Fruit fly (Drosophila melanogaster) whole organism, embryonic: Measurements from ENCODE around the gene chrb.

Experiments used
- B-H2 ChIP-seq: fragments of 200-800 bp; sonication (Bioruptor generic); optimal IDR thresholded peaks from 2 replicates; lab custom pipeline; 2018; ENCODE audit warnings: missing biosample characterization, mild to moderate bottlenecking, missing genetic modification characterization
- CG11247 ChIP-seq: fragments of 200-800 bp; sonication (Bioruptor generic); IDR thresholded peaks from 2 replicates; pipeline ENCODE4 v1.3.6; 2022; ENCODE audit warnings: missing biosample characterization, missing genetic modification characterization
- CG11398 ChIP-seq: fragments of 200-800 bp; sonication (Bioruptor generic); optimal IDR thresholded peaks from 2 replicates; lab custom pipeline; 2016; ENCODE audit warnings: missing biosample characterization, missing genetic modification characterization
- CG11560 ChIP-seq: fragments of 200-800 bp; sonication (Bioruptor generic); IDR thresholded peaks from 3 replicates; pipeline ENCODE4 v1.3.6; 2022; ENCODE audit warnings: missing biosample characterization, missing genetic modification characterization
- CG11695 ChIP-seq: fragments of 200-800 bp; sonication (Bioruptor generic); IDR thresholded peaks from 3 replicates; pipeline ENCODE4 v1.3.6; 2022; ENCODE audit warnings: missing biosample characterization, missing genetic modification characterization
- CG12104 ChIP-seq: fragments of 200-800 bp; sonication (Bioruptor generic); optimal IDR thresholded peaks from 3 replicates; lab custom pipeline; 2016; ENCODE audit warnings: missing biosample characterization, missing genetic modification characterization
- CG12219 ChIP-seq: fragments of 200-800 bp; sonication (Bioruptor generic); optimal IDR thresholded peaks from 3 replicates; lab custom pipeline; 2018; ENCODE audit warnings: missing biosample characterization, mild to moderate bottlenecking, missing genetic modification characterization
- CG13894 ChIP-seq: fragments of 200-800 bp; sonication (Bioruptor generic); optimal IDR thresholded peaks from 3 replicates; lab custom pipeline; 2018; ENCODE audit warnings: missing biosample characterization, mild to moderate bottlenecking, missing genetic modification characterization, moderate library complexity
- CG14050 ChIP-seq: fragments of 200-800 bp; sonication (Bioruptor generic); IDR thresholded peaks from 3 replicates; pipeline ENCODE4 v1.3.6; 2022; ENCODE audit warnings: missing biosample characterization, missing genetic modification characterization
- CG14965 ChIP-seq: fragments of 200-800 bp; sonication (Bioruptor generic); optimal IDR thresholded peaks from 2 replicates; lab custom pipeline; 2016; ENCODE audit warnings: missing biosample characterization, missing genetic modification characterization, borderline replicate concordance
- CG15073 ChIP-seq: fragments of 200-800 bp; sonication (Bioruptor generic); optimal IDR thresholded peaks from 2 replicates; lab custom pipeline; 2016; ENCODE audit warnings: missing biosample characterization, missing genetic modification characterization
- CG17829 ChIP-seq: fragments of 200-800 bp; optimal IDR thresholded peaks from 2 replicates; lab custom pipeline; 2019; ENCODE audit warnings: missing biosample characterization, mild to moderate bottlenecking, missing genetic modification characterization, moderate library complexity
- CG17912 ChIP-seq: fragments of 200-800 bp; sonication (Bioruptor generic); optimal IDR thresholded peaks from 2 replicates; lab custom pipeline; 2018; ENCODE audit warnings: missing biosample characterization, mild to moderate bottlenecking, missing genetic modification characterization
- CG18262 ChIP-seq: fragments of 200-800 bp; optimal IDR thresholded peaks from 3 replicates; lab custom pipeline; 2019; ENCODE audit warnings: missing biosample characterization, mild to moderate bottlenecking, missing genetic modification characterization, moderate library complexity
- CG2678 ChIP-seq: fragments of 200-800 bp; sonication (Bioruptor generic); optimal IDR thresholded peaks from 3 replicates; lab custom pipeline; 2019; ENCODE audit warnings: missing biosample characterization, mild to moderate bottlenecking, missing genetic modification characterization, moderate library complexity
- CG2712 ChIP-seq: fragments of 200-800 bp; optimal IDR thresholded peaks from 3 replicates; lab custom pipeline; 2019; ENCODE audit warnings: missing biosample characterization, mild to moderate bottlenecking, missing genetic modification characterization, moderate library complexity
- CG2875 ChIP-seq: fragments of 200-800 bp; sonication (Bioruptor generic); optimal IDR thresholded peaks from 2 replicates; lab custom pipeline; 2017; ENCODE audit warnings: missing biosample characterization, mild to moderate bottlenecking, missing genetic modification characterization, missing genetic modification reagents
- CG3838 ChIP-seq: fragments of 200-800 bp; sonication (Bioruptor generic); optimal IDR thresholded peaks from 3 replicates; lab custom pipeline; 2016; ENCODE audit warnings: missing biosample characterization, missing genetic modification characterization
- CG4282 ChIP-seq: fragments of 200-800 bp; sonication (Bioruptor generic); optimal IDR thresholded peaks from 2 replicates; lab custom pipeline; 2016; ENCODE audit warnings: missing biosample characterization, missing genetic modification characterization
- CG4328 ChIP-seq: fragments of 200-800 bp; sonication (Bioruptor generic); optimal IDR thresholded peaks from 3 replicates; lab custom pipeline; 2017; ENCODE audit warnings: missing biosample characterization, missing genetic modification reagents, missing genetic modification characterization
- CG5180 ChIP-seq: fragments of 200-800 bp; sonication (Bioruptor generic); optimal IDR thresholded peaks from 3 replicates; lab custom pipeline; 2017; ENCODE audit warnings: missing biosample characterization, missing genetic modification characterization, mild to moderate bottlenecking, moderate library complexity, missing genetic modification reagents
- CG7271 ChIP-seq: fragments of 200-800 bp; sonication (Bioruptor generic); optimal IDR thresholded peaks from 2 replicates; lab custom pipeline; 2018; ENCODE audit warnings: missing biosample characterization, mild to moderate bottlenecking, missing genetic modification characterization, moderate library complexity
- Deaf1 ChIP-seq: fragments of 200-800 bp; optimal IDR thresholded peaks from 3 replicates; lab custom pipeline; 2019; ENCODE audit warnings: missing biosample characterization, mild to moderate bottlenecking, missing genetic modification characterization, moderate library complexity
- E2f2 ChIP-seq: fragments of 200-800 bp; sonication (Bioruptor generic); IDR thresholded peaks from 2 replicates; pipeline ENCODE4 v1.3.6; 2022; ENCODE audit warnings: missing biosample characterization, missing genetic modification characterization
- Fer1 ChIP-seq: fragments of 200-800 bp; sonication (Bioruptor generic); optimal IDR thresholded peaks from 2 replicates; lab custom pipeline; 2017; ENCODE audit warnings: missing biosample characterization, mild to moderate bottlenecking, missing genetic modification characterization
- GATAe ChIP-seq: fragments of 200-800 bp; sonication (Bioruptor generic); conservative IDR thresholded peaks from 2 replicates; pipeline ENCODE4 v1.3.6; 2022; ENCODE audit warnings: missing biosample characterization, missing genetic modification characterization
- HLHmδ ChIP-seq: fragments of 200-800 bp; sonication (Bioruptor generic); optimal IDR thresholded peaks from 2 replicates; lab custom pipeline; 2018; ENCODE audit warnings: missing biosample characterization, mild to moderate bottlenecking, missing genetic modification characterization, moderate library complexity
- Hr39 ChIP-seq: fragments of >200 bp; optimal IDR thresholded peaks from 2 replicates; lab custom pipeline; 2017
- Lhr ChIP-seq: fragments of 200-800 bp; sonication (Bioruptor generic); optimal IDR thresholded peaks from 3 replicates; lab custom pipeline; 2017; ENCODE audit warnings: mild to moderate bottlenecking, missing biosample characterization, missing genetic modification reagents, missing genetic modification characterization
- MTF-1 ChIP-seq: fragments of 200-800 bp; sonication (Bioruptor generic); optimal IDR thresholded peaks from 2 replicates; lab custom pipeline; 2018; ENCODE audit warnings: missing biosample characterization, mild to moderate bottlenecking, missing genetic modification characterization, borderline replicate concordance
- NfI ChIP-seq: fragments of 200-800 bp; sonication (Bioruptor generic); optimal IDR thresholded peaks from 3 replicates; lab custom pipeline; 2018; ENCODE audit warnings: missing biosample characterization, mild to moderate bottlenecking, missing genetic modification characterization, moderate library complexity
- Rfx ChIP-seq: fragments of 200-800 bp; sonication (Bioruptor generic); IDR thresholded peaks from 2 replicates; pipeline ENCODE4 v1.3.6; 2022; ENCODE audit warnings: missing biosample characterization, missing genetic modification characterization
- Sox102F ChIP-seq: fragments of 200-800 bp; sonication (Bioruptor generic); optimal IDR thresholded peaks from 2 replicates; lab custom pipeline; 2018; ENCODE audit warnings: missing biosample characterization, mild to moderate bottlenecking, missing genetic modification characterization, moderate library complexity
- Vsx1 ChIP-seq: fragments of 200-800 bp; sonication (Bioruptor generic); optimal IDR thresholded peaks from 2 replicates; lab custom pipeline; 2017; ENCODE audit warnings: missing biosample characterization, mild to moderate bottlenecking, missing genetic modification characterization, missing genetic modification reagents
- bsh ChIP-seq, 2 experiments: fragments of 200-800 bp; sonication (Bioruptor generic); optimal IDR thresholded peaks; 2 replicates each; lab custom pipeline; 2017 to 2018; ENCODE audit warnings: mild to moderate bottlenecking in 2 of 2, missing biosample characterization in 2 of 2, missing genetic modification characterization in 2 of 2, moderate library complexity in 1 of 2
- chm ChIP-seq: fragments of 200-800 bp; sonication (Bioruptor generic); IDR thresholded peaks from 2 replicates; pipeline ENCODE4 v1.3.6; 2022; ENCODE audit warnings: missing biosample characterization, missing genetic modification characterization
- corto ChIP-seq: fragments of 200-800 bp; sonication (Bioruptor generic); optimal IDR thresholded peaks from 2 replicates; lab custom pipeline; 2016; ENCODE audit warnings: missing biosample characterization, mild to moderate bottlenecking, missing genetic modification characterization, moderate library complexity
- dan ChIP-seq: fragments of 200-800 bp; sonication (Bioruptor generic); IDR thresholded peaks from 2 replicates; pipeline ENCODE4 v1.3.6; 2022; ENCODE audit warnings: missing biosample characterization, missing genetic modification characterization
- dm ChIP-seq: fragments of 200-800 bp; sonication (Bioruptor generic); optimal IDR thresholded peaks from 3 replicates; lab custom pipeline; 2016; ENCODE audit warnings: missing biosample characterization, missing genetic modification characterization
- ems ChIP-seq: fragments of 200-800 bp; sonication (Bioruptor generic); optimal IDR thresholded peaks from 3 replicates; lab custom pipeline; 2016; ENCODE audit warnings: missing biosample characterization, missing genetic modification characterization
- grn ChIP-seq: fragments of 200-800 bp; sonication (Bioruptor generic); optimal IDR thresholded peaks from 3 replicates; lab custom pipeline; 2017; ENCODE audit warnings: missing biosample characterization, missing genetic modification characterization
- ham ChIP-seq: fragments of 200-800 bp; sonication (Bioruptor generic); IDR thresholded peaks from 2 replicates; pipeline ENCODE4 v1.3.6; 2022; ENCODE audit warnings: missing biosample characterization, missing genetic modification characterization
- jumu ChIP-seq: fragments of 200-800 bp; sonication (Bioruptor generic); optimal IDR thresholded peaks from 3 replicates; lab custom pipeline; 2016; ENCODE audit warnings: missing biosample characterization, missing genetic modification characterization
- kah ChIP-seq: fragments of 200-800 bp; sonication (Bioruptor generic); optimal IDR thresholded peaks from 2 replicates; lab custom pipeline; 2018; ENCODE audit warnings: missing biosample characterization, mild to moderate bottlenecking, missing genetic modification characterization
- lab ChIP-seq: fragments of 200-800 bp; sonication (Bioruptor generic); optimal IDR thresholded peaks from 3 replicates; lab custom pipeline; 2017; ENCODE audit warnings: missing biosample characterization, missing genetic modification characterization, mild to moderate bottlenecking, moderate library complexity, missing genetic modification reagents
- pum ChIP-seq: fragments of 200-800 bp; sonication (Bioruptor generic); optimal IDR thresholded peaks from 2 replicates; lab custom pipeline; 2016; ENCODE audit warnings: missing biosample characterization, missing genetic modification characterization
- sd ChIP-seq: fragments of 200-800 bp; sonication (Bioruptor generic); optimal IDR thresholded peaks from 3 replicates; lab custom pipeline; 2018; ENCODE audit warnings: missing biosample characterization, mild to moderate bottlenecking, missing genetic modification characterization, moderate library complexity
- slp2 ChIP-seq: fragments of 200-800 bp; sonication (Bioruptor generic); optimal IDR thresholded peaks from 2 replicates; lab custom pipeline; 2016; ENCODE audit warnings: missing biosample characterization, missing genetic modification characterization
- so ChIP-seq: fragments of 200-800 bp; sonication (Bioruptor generic); IDR thresholded peaks from 3 replicates; pipeline ENCODE4 v1.3.6; 2022; ENCODE audit warnings: missing biosample characterization, missing genetic modification characterization
- tx ChIP-seq: fragments of 200-800 bp; sonication (Bioruptor generic); optimal IDR thresholded peaks from 2 replicates; lab custom pipeline; 2016; ENCODE audit warnings: missing biosample characterization, missing genetic modification characterization

chrb gene

DNA sequence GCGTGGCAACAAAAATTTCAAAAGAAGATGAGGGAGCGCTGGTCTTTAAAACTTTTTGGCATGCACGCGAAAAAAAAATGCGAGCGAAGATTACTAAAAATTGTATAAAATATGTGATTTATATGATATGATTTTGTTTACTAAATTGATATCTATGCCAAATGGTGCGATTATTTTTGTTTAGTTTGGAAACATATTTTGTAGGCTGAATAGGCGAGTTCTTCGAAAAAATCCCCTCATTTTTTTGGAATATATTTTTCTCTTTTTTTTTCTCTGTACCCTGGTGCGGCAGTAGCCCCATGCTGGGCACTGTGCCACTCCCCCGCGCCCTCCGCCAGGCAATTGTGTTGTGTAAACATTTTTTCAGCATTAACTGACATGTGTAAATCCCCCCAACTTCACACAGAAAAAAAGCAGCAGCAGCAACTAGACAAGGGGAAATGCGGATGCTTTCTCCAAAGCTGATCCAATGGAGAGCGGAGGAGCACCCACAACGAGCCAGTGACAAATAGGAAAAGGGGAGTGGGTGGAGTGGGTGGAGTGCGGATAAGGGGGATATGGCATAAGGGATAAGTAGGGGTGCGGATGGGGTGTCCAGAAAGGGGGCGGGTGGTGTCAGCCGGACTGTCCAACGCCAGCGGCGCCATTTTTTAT, 1.3 kb upstream of the chrb start (continued):
- no peak for TF ChIP-seq Lhr (GFP tag; lab: Kevin White, UChicago)
- TF ChIP-seq grn (GFP tag; lab: Kevin White, UChicago) = no peak
- no peak for TF ChIP-seq B-H2 (GFP tag; lab: Kevin White, UChicago)
- TF ChIP-seq CG18262 (tag; lab: Kevin White, UChicago) = peak; percentile 40
- no peak for TF ChIP-seq slp2 (GFP tag; lab: Kevin White, UChicago)
- TF ChIP-seq ham (GFP tag; lab: Robert Waterston, UW) = no peak
- no peak for TF ChIP-seq Hr39 (lab: Kevin White, UChicago)
- no peak for TF ChIP-seq CG4282
- TF ChIP-seq CG13894 (tag; lab: Kevin White, UChicago) = no peak
- TF ChIP-seq sd (tag; lab: Kevin White, UChicago) = no peak
- no peak for TF ChIP-seq corto
- peak; percentile 17 for TF ChIP-seq CG2712 (tag; lab: Kevin White, UChicago)
- TF ChIP-seq CG11695 (GFP tag; lab: Robert Waterston, UW) = no peak
- no peak for TF ChIP-seq CG2678 (tag; lab: Kevin White, UChicago)
- no peak for TF ChIP-seq Vsx1
- TF ChIP-seq CG14965 (GFP tag; lab: Kevin White, UChicago) = no peak
- TF ChIP-seq dm (GFP tag; lab: Kevin White, UChicago) = no peak
- no peak for TF ChIP-seq CG15073 (GFP tag; lab: Kevin White, UChicago)
- TF ChIP-seq CG12219 = no peak
- no peak for TF ChIP-seq CG3838 (GFP tag; lab: Kevin White, UChicago)
- peak; percentile 44 for TF ChIP-seq Sox102F
- TF ChIP-seq Rfx (GFP tag; lab: Robert Waterston, UW) = no peak
- no peak for TF ChIP-seq Fer1
- no peak; the same call in 2 of the 3 replicates for TF ChIP-seq so
- TF ChIP-seq CG12104 (GFP tag; lab: Kevin White, UChicago) = peak; percentile 44
- no peak for TF ChIP-seq Deaf1 (tag; lab: Kevin White, UChicago)
- TF ChIP-seq CG2875 (GFP tag; lab: Kevin White, UChicago) = no peak
- no peak for TF ChIP-seq CG17912 (GFP tag; lab: Kevin White, UChicago)
- peak; percentile 13 for TF ChIP-seq ems (GFP tag; lab: Kevin White, UChicago)
- TF ChIP-seq CG7271 (tag; lab: Kevin White, UChicago) = no peak
- no peak for TF ChIP-seq CG4328
- TF ChIP-seq CG11560 = no peak
- TF ChIP-seq CG11398 (GFP tag; lab: Kevin White, UChicago) = no peak
- TF ChIP-seq NfI (GFP tag; lab: Kevin White, UChicago) = no peak
- no peak for TF ChIP-seq CG17829 (tag; lab: Kevin White, UChicago)
- no peak for TF ChIP-seq tx (GFP tag; lab: Kevin White, UChicago)
- no peak for TF ChIP-seq HLHmδ (GFP tag; lab: Kevin White, UChicago)
- peak; percentile 4 for TF ChIP-seq lab (GFP tag; lab: Kevin White, UChicago)
- TF ChIP-seq MTF-1 (GFP tag; lab: Kevin White, UChicago) = no peak
- no peak for TF ChIP-seq CG11247 (GFP tag; lab: Robert Waterston, UW)
- no peak for TF ChIP-seq GATAe (GFP tag; lab: Robert Waterston, UW)
- peak in 1 of 2 experiments; percentile 44 for TF ChIP-seq bsh (GFP tag; optimal IDR thresholded peaks at IDR 0.05; lab: Kevin White, UChicago)
- TF ChIP-seq jumu (GFP tag; lab: Kevin White, UChicago) = no peak
- TF ChIP-seq pum (GFP tag; lab: Kevin White, UChicago) = no peak
- no peak for TF ChIP-seq chm
- TF ChIP-seq E2f2 (GFP tag; lab: Robert Waterston, UW) = peak; percentile 10; the same call in 1 of the 2 replicates
- TF ChIP-seq CG14050 (GFP tag; lab: Robert Waterston, UW) = no peak
- no peak for TF ChIP-seq CG5180 (GFP tag; lab: Kevin White, UChicago)
- no peak for TF ChIP-seq dan
- no peak for TF ChIP-seq kah (GFP tag; lab: Kevin White, UChicago)
